Worm (Caenorhabditis elegans): ENCODE results near the gene F40F11.3.

F40F11.3 gene

ce11 chrIV:11635437-11636408, 41.9 kb upstream of the F40F11.3 start, which contains the start of gene mars-1 (continued):
- TF ChIP-seq lin-14 (GFP tag; optimal IDR thresholded peaks at IDR 0.05), result peak; percentile 84
- peak; percentile 81 for TF ChIP-seq pax-3 (tag; optimal IDR thresholded peaks at IDR 0.05)
- no peak for TF ChIP-seq alr-1 (tag; optimal IDR thresholded peaks at IDR 0.05; ENCODE audit: borderline replicate concordance)
- peak; percentile 55 for TF ChIP-seq ceh-63 (GFP tag; optimal IDR thresholded peaks at IDR 0.05)
- peak; percentile 82 for TF ChIP-seq nhr-47 (tag; optimal IDR thresholded peaks at IDR 0.05)
- TF ChIP-seq grh-1 (GFP tag; IDR thresholded peaks at IDR 0.05), result no peak; the same call in 1 of the 2 replicates
- TF ChIP-seq dsc-1 (tag; optimal IDR thresholded peaks at IDR 0.05), result peak; percentile 52
- TF ChIP-seq unc-86 (tag; optimal IDR thresholded peaks at IDR 0.05), result peak; percentile 56
- peak; percentile 70 to 72 for TF ChIP-seq efl-1 (optimal IDR thresholded peaks at IDR 0.05)
- peak; percentile 58 to 89 for TF ChIP-seq efl-1 (GFP tag; optimal IDR thresholded peaks at IDR 0.05 in 1 of 2)
- peak; percentile 81 for TF ChIP-seq nhr-85 (tag)
- TF ChIP-seq nhr-20 (tag; optimal IDR thresholded peaks at IDR 0.05), result peak; percentile 86
- peak; percentile 34 for TF ChIP-seq skn-1 (tag; optimal IDR thresholded peaks at IDR 0.05)
- no peak for TF ChIP-seq lin-39 (tag; optimal IDR thresholded peaks at IDR 0.05)
- no peak for TF ChIP-seq tlp-1 (tag; optimal IDR thresholded peaks at IDR 0.05)
- TF ChIP-seq ces-1 (GFP tag; optimal IDR thresholded peaks at IDR 0.05), result no peak
- TF ChIP-seq C34B4.2 (tag; optimal IDR thresholded peaks at IDR 0.05), result no peak
- TF ChIP-seq mdl-1 (tag; optimal IDR thresholded peaks at IDR 0.05), result no peak
- no peak for TF ChIP-seq egl-27 (tag; optimal IDR thresholded peaks at IDR 0.05)
- no peak for TF ChIP-seq pag-3 (tag; optimal IDR thresholded peaks at IDR 0.05; ENCODE audit: borderline replicate concordance, insufficient read depth)
- TF ChIP-seq lin-15B (tag; optimal IDR thresholded peaks at IDR 0.05), result peak; percentile 52
- TF ChIP-seq elt-2 (tag; optimal IDR thresholded peaks at IDR 0.05), result peak; percentile 16
- TF ChIP-seq fkh-10 (GFP tag; optimal IDR thresholded peaks at IDR 0.05), result no peak
- TF ChIP-seq nhr-11 (tag; optimal IDR thresholded peaks at IDR 0.05), result no peak
- TF ChIP-seq tbx-2 (tag; optimal IDR thresholded peaks at IDR 0.05), result peak; percentile 73
- TF ChIP-seq nhr-71 (tag; optimal IDR thresholded peaks at IDR 0.05), result peak; percentile 89
- peak; percentile 30 for TF ChIP-seq lin-13 (GFP tag; optimal IDR thresholded peaks at IDR 0.05)
- peak; percentile 51 for TF ChIP-seq nhr-237 (tag; optimal IDR thresholded peaks at IDR 0.05)
- peak; percentile 80 for TF ChIP-seq vab-15 (tag; optimal IDR thresholded peaks at IDR 0.05)
- no peak for TF ChIP-seq aha-1 (tag; optimal IDR thresholded peaks at IDR 0.05)
- peak; percentile 37 for TF ChIP-seq unc-130 (tag; optimal IDR thresholded peaks at IDR 0.05)
- TF ChIP-seq fkh-8 (tag; optimal IDR thresholded peaks at IDR 0.05), result peak; percentile 86

ce11 chrIV:11631750-11632149, 37.9 kb upstream of the F40F11.3 start, which contains the start of gene F58B3.4:
F58B3.4 (minus strand) TSS chrIV:11631850.
- TF ChIP-seq ceh-88 (GFP tag; IDR thresholded peaks at IDR 0.05) (no peak), C04F5.9 (tag; optimal IDR thresholded peaks at IDR 0.05) (no peak), irx-1 (tag; optimal IDR thresholded peaks at IDR 0.05) (no peak), nhr-237 (tag; optimal IDR thresholded peaks at IDR 0.05) (no peak), mep-1 (tag; optimal IDR thresholded peaks at IDR 0.05) (no peak), sup-37 (GFP tag; optimal IDR thresholded peaks at IDR 0.05) (no peak), alr-1 (tag; optimal IDR thresholded peaks at IDR 0.05; ENCODE audit: borderline replicate concordance) (no peak)

- TF ChIP-seq hlh-17 (GFP tag; optimal IDR thresholded peaks at IDR 0.05; ENCODE audit: borderline replicate concordance) (no peak), efl-1 (optimal IDR thresholded peaks at IDR 0.05) (no peak), efl-1 (GFP tag; optimal IDR thresholded peaks at IDR 0.05 in 1 of 2) (peak in 1 of 2 experiments; percentile 68), C34B4.2 (tag; optimal IDR thresholded peaks at IDR 0.05) (no peak)
Observed at ce11 chrIV:11627847-11628246, 34.0 kb upstream of the F40F11.3 start, which contains the start of gene lys-6. lys-6 (minus strand) TSS chrIV:11627947.

Measured in whole organism, L1 larva.